Fruit fly (Drosophila melanogaster): ENCODE data around the gene Tim23.

Tim23 gene

DNA sequence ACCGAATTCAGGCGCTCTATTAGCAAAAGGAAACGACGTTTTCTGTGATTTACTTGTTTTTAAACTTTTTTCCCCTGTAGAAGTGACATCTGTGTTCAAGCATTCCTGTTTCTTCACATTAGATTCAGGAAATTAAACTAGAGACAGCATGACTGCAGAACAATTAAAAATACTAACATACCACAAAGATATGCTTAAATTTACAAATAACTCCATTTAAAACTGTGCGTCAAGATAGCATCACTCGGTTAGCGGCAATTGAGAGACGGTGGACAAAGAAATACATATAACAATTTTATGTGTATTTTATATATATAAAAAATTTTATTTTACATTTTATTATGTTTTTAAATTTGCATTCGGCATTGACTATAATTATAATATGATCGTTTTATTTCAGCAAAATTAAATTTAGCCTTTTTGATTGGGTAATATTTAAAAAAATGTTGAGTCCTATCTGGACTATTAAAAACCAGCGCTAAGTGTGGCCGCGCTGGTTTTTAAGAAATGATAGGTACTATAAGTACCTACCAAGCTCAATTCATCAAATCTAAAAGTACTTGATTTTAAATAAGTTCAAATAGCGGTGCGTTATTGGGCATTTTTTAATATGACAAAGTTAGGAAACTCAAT is at the start of gene Tim23 (continued):
- TF ChIP-seq Hr78 (GFP tag; optimal IDR thresholded peaks at IDR 0.05) = no peak
- no peak for TF ChIP-seq CG12299 (tag; optimal IDR thresholded peaks at IDR 0.05)
- TF ChIP-seq CG8290 (GFP tag; optimal IDR thresholded peaks at IDR 0.05) = no peak
- TF ChIP-seq CG8290 (tag; optimal IDR thresholded peaks at IDR 0.05) = peak in 1 of 2 experiments; percentile 33
- no peak for TF ChIP-seq Nf-YB (GFP tag; optimal IDR thresholded peaks at IDR 0.05)
- no peak for TF ChIP-seq gcm (GFP tag; optimal IDR thresholded peaks at IDR 0.05)
- peak; percentile 59 for TF ChIP-seq MBD-R2 (GFP tag; IDR thresholded peaks at IDR 0.05)
- TF ChIP-seq CG12104 (GFP tag; optimal IDR thresholded peaks at IDR 0.05) = no peak
- no peak for TF ChIP-seq CG4617 (GFP tag; optimal IDR thresholded peaks at IDR 0.05; ENCODE audit: borderline replicate concordance)
- TF ChIP-seq Ets97D (GFP tag; optimal IDR thresholded peaks at IDR 0.05) = peak; percentile 45
- TF ChIP-seq CG7372 (GFP tag; IDR thresholded peaks at IDR 0.05) = no peak
- no peak for TF ChIP-seq pan (optimal IDR thresholded peaks at IDR 0.05)
- no peak for TF ChIP-seq pan (GFP tag; optimal IDR thresholded peaks at IDR 0.05 in 1 of 2, IDR thresholded peaks at IDR 0.05 in 1 of 2)
- TF ChIP-seq H2.0 (GFP tag; IDR thresholded peaks at IDR 0.05) = no peak
- no peak for TF ChIP-seq CrebB (tag; optimal IDR thresholded peaks at IDR 0.05)
- no peak for TF ChIP-seq CG1602 (GFP tag; optimal IDR thresholded peaks at IDR 0.05)
- peak; percentile 49 for TF ChIP-seq Ets65A (GFP tag)
- TF ChIP-seq CG11456 (GFP tag; IDR thresholded peaks at IDR 0.05) = no peak
- TF ChIP-seq CkIIα-i1 (GFP tag; IDR thresholded peaks at IDR 0.05) = no peak
- no peak for TF ChIP-seq Awh (GFP tag; IDR thresholded peaks at IDR 0.05)
- no peak for TF ChIP-seq lmd (GFP tag; IDR thresholded peaks at IDR 0.05)
- TF ChIP-seq CG17359 (tag; optimal IDR thresholded peaks at IDR 0.05) = no peak
- TF ChIP-seq Gug (GFP tag; IDR thresholded peaks at IDR 0.05) = no peak
- TF ChIP-seq Poxn (GFP tag; IDR thresholded peaks at IDR 0.05) = no peak
- no peak for TF ChIP-seq Side (GFP tag; optimal IDR thresholded peaks at IDR 0.05)
- no peak for TF ChIP-seq scrt (GFP tag; optimal IDR thresholded peaks at IDR 0.05)
- TF ChIP-seq zen2 (GFP tag; IDR thresholded peaks at IDR 0.05; ENCODE audit: partially characterized antibody) = no peak
- TF ChIP-seq CG8388 (GFP tag; optimal IDR thresholded peaks at IDR 0.05) = peak; percentile 90
- TF ChIP-seq mld (GFP tag; IDR thresholded peaks at IDR 0.05; ENCODE audit: partially characterized antibody) = no peak
- TF ChIP-seq kni (GFP tag; optimal IDR thresholded peaks at IDR 0.05) = no peak
- TF ChIP-seq MESR4 (GFP tag; optimal IDR thresholded peaks at IDR 0.05) = peak; percentile 50
- TF ChIP-seq tgo (GFP tag; IDR thresholded peaks at IDR 0.05) = no peak
- no peak for TF ChIP-seq hb (GFP tag; IDR thresholded peaks at IDR 0.05; ENCODE audit: partially characterized antibody)
- peak; percentile 21 for TF ChIP-seq gfzf (GFP tag; optimal IDR thresholded peaks at IDR 0.05)
- no peak for TF ChIP-seq BtbVII (GFP tag; optimal IDR thresholded peaks at IDR 0.05)
- TF ChIP-seq pzg (GFP tag; optimal IDR thresholded peaks at IDR 0.05) = peak; percentile 34
- TF ChIP-seq bigmax (GFP tag; optimal IDR thresholded peaks at IDR 0.05) = no peak
- TF ChIP-seq CG10462 (GFP tag; optimal IDR thresholded peaks at IDR 0.05) = no peak
- no peak for TF ChIP-seq B-H1 (GFP tag; IDR thresholded peaks at IDR 0.05)
- TF ChIP-seq CG7271 (tag; optimal IDR thresholded peaks at IDR 0.05) = no peak
- TF ChIP-seq CG14667 (GFP tag; IDR thresholded peaks at IDR 0.05) = no peak
- no peak for TF ChIP-seq so (GFP tag; IDR thresholded peaks at IDR 0.05)
- no peak for TF ChIP-seq CG9215 (GFP tag; IDR thresholded peaks at IDR 0.05)
- no peak for TF ChIP-seq CG13123 (GFP tag; optimal IDR thresholded peaks at IDR 0.05)
- no peak for TF ChIP-seq pum (GFP tag; optimal IDR thresholded peaks at IDR 0.05)
- TF ChIP-seq jumu (GFP tag; optimal IDR thresholded peaks at IDR 0.05) = no peak
- no peak for TF ChIP-seq CG3281 (GFP tag; optimal IDR thresholded peaks at IDR 0.05)
- TF ChIP-seq tio (GFP tag; optimal IDR thresholded peaks at IDR 0.05) = no peak
- TF ChIP-seq Mad (GFP tag; optimal IDR thresholded peaks at IDR 0.05) = no peak
- TF ChIP-seq ato (GFP tag; IDR thresholded peaks at IDR 0.05; ENCODE audit: partially characterized antibody) = no peak
- TF ChIP-seq sens-2 (GFP tag; IDR thresholded peaks at IDR 0.05) = no peak
